Fruit fly (Drosophila melanogaster) Kc167 (cell line): ENCODE measurements around the gene kay.

Experiments
- Myc ChIP-seq: fragments of >200 bp; optimal IDR thresholded peaks from 2 replicates; lab custom pipeline; 2017; ENCODE audit warnings: missing external identifiers
- Sin3A ChIP-seq: fragments of >200 bp; optimal IDR thresholded peaks from 2 replicates; lab custom pipeline; 2018; ENCODE audit warnings: missing external identifiers
- psq ChIP-seq: fragments of >200 bp; optimal IDR thresholded peaks from 2 replicates; lab custom pipeline; 2017; ENCODE audit warnings: missing external identifiers
- ttk ChIP-seq: sonication (Bioruptor generic); optimal IDR thresholded peaks from 2 replicates; lab custom pipeline; 2017; ENCODE audit warnings: missing external identifiers

DNA sequence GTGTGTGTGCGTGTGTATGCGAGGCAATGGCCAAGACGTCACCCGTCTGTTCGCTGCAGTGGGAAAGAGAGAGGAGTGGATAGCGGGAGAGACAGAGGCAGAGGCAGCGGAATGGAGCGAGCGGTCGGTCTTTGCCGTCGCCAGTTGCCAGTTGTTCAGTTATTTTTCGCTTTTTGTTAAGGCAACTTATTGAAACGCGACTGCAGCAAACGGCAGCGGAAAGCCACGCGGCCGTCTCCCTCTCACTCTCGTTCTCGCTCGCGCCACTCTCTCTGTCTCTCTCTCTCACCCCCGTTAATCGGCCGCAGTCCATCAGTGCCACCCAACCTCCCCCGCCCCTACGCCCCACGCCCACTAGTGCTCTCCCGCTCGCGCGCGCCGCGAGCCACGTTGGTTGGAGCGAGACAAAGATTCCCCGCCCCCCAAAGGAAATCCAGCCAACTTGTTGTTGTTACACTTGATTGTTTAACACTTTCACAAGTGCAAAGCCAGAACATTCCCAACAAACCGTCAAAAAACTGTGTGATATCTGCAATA is 7.1 kb downstream of the kay start:
- no peak for TF ChIP-seq Myc (lab: Kevin White, UChicago)
- TF ChIP-seq Sin3A (lab: Kevin White, UChicago) = no peak
- no peak for TF ChIP-seq psq (lab: Kevin White, UChicago)
- no peak for TF ChIP-seq ttk (lab: Kevin White, UChicago)
